Fruit fly (Drosophila melanogaster): ENCODE data around the gene rod.

DNA sequence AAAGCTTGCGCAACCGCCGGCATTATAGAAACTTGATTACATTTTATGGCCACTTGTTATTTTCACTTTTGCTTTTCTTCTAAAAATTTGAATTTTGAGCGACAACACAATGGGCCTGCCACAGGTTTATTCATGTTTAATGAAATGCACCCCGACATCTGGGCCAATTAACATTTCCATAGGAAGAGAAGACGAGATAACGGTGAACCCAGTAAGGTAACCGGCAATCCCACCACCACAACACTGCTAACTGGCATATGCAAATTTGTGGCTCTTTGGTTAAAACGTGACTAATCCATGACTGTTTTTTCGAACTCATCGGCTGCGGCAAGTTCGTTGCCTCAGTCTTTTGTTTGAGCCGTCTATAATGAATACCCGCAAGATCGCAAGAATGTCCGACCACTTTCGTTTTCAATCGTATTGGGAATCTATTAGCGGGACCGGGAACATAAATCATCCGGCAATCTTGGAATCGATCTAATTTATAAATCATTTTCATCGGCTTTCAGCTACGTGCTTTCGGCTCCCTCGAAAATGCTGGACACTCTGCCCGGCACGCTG is 22.0 kb upstream of the rod start:
- no peak for TF ChIP-seq lola (GFP tag; optimal IDR thresholded peaks at IDR 0.05)
- no peak for TF ChIP-seq usp (GFP tag; optimal IDR thresholded peaks at IDR 0.05)
- no peak for TF ChIP-seq OdsH (GFP tag; optimal IDR thresholded peaks at IDR 0.05)
- TF ChIP-seq Dfd (GFP tag; optimal IDR thresholded peaks at IDR 0.05) = no peak
- TF ChIP-seq Hnf4 (GFP tag; optimal IDR thresholded peaks at IDR 0.05) = no peak
- TF ChIP-seq Sp1 (GFP tag; optimal IDR thresholded peaks at IDR 0.05) = no peak
- TF ChIP-seq Hr78 (GFP tag; optimal IDR thresholded peaks at IDR 0.05) = no peak
- TF ChIP-seq CG32264 (GFP tag; optimal IDR thresholded peaks at IDR 0.05) = no peak
- no peak for TF ChIP-seq fru (GFP tag; optimal IDR thresholded peaks at IDR 0.05)
- TF ChIP-seq GATAd (GFP tag; optimal IDR thresholded peaks at IDR 0.05) = no peak
- TF ChIP-seq Dif (GFP tag; optimal IDR thresholded peaks at IDR 0.05; ENCODE audit: partially characterized antibody) = no peak
